Worm (Caenorhabditis elegans): ENCODE measurements around the gene irld-28.

- TF ChIP-seq daf-12 (tag; optimal IDR thresholded peaks at IDR 0.05) (no peak), nhr-11 (tag; optimal IDR thresholded peaks at IDR 0.05) (no peak), nhr-25 (tag; optimal IDR thresholded peaks at IDR 0.05) (no peak), ceh-82 (tag; optimal IDR thresholded peaks at IDR 0.05) (no peak), skn-1 (tag; optimal IDR thresholded peaks at IDR 0.05) (no peak), elt-2 (tag; optimal IDR thresholded peaks at IDR 0.05) (peak; percentile 99), fos-1 (tag; optimal IDR thresholded peaks at IDR 0.05) (no peak), ama-1 (optimal IDR thresholded peaks at IDR 0.05) (no peak), lin-15B (tag; optimal IDR thresholded peaks at IDR 0.05) (no peak), fkh-10 (GFP tag; optimal IDR thresholded peaks at IDR 0.05) (no peak), mdl-1 (tag; optimal IDR thresholded peaks at IDR 0.05) (no peak), unc-39 (tag; optimal IDR thresholded peaks at IDR 0.05) (no peak), ceh-9 (tag; optimal IDR thresholded peaks at IDR 0.05) (no peak), nhr-67 (tag; optimal IDR thresholded peaks at IDR 0.05) (no peak)
Observed at ce11 chrV:2308246-2308645, 27.8 kb downstream of the irld-28 start.
